Worm (Caenorhabditis elegans) whole organism, L3 larva: ENCODE measurements around the gene ZK757.1.

Experiments used
- R02D3.7 ChIP-seq: fragments of 150-350 bp; optimal IDR thresholded peaks from 2 replicates; lab custom pipeline; 2014; ENCODE audit warnings: missing biosample characterization, missing genetic modification characterization
- ZK546.5 ChIP-seq: sonication (generic microtip); optimal IDR thresholded peaks from 2 replicates; lab custom pipeline; 2017; ENCODE audit warnings: missing biosample characterization, missing genetic modification characterization
- aly-2 ChIP-seq: fragments of 150-350 bp; optimal IDR thresholded peaks from 2 replicates; lab custom pipeline; 2014; ENCODE audit warnings: missing biosample characterization, missing genetic modification characterization
- ama-1 ChIP-seq: fragments of 150-350 bp; optimal IDR thresholded peaks from 2 replicates; lab custom pipeline; 2018
- ceh-16 ChIP-seq: sonication (generic microtip); optimal IDR thresholded peaks from 2 replicates; lab custom pipeline; 2017; ENCODE audit warnings: missing biosample characterization, missing genetic modification characterization
- ceh-28 ChIP-seq: fragments of 150-350 bp; optimal IDR thresholded peaks from 2 replicates; lab custom pipeline; 2014; ENCODE audit warnings: missing biosample characterization, missing genetic modification reagents, missing genetic modification characterization
- ceh-82 ChIP-seq: fragments of 150-350 bp; optimal IDR thresholded peaks from 2 replicates; lab custom pipeline; 2014; ENCODE audit warnings: missing biosample characterization, missing genetic modification characterization
- ceh-9 ChIP-seq: sonication (generic microtip); optimal IDR thresholded peaks from 2 replicates; lab custom pipeline; 2018; ENCODE audit warnings: missing biosample characterization, missing genetic modification characterization
- daf-12 ChIP-seq: fragments of 150-350 bp; optimal IDR thresholded peaks from 2 replicates; lab custom pipeline; 2014; ENCODE audit warnings: missing biosample characterization, missing genetic modification reagents, missing genetic modification characterization
- egl-27 ChIP-seq: sonication (generic microtip); optimal IDR thresholded peaks from 4 replicates; lab custom pipeline; 2017; ENCODE audit warnings: missing biosample characterization, missing genetic modification reagents, missing genetic modification characterization
- egl-5 ChIP-seq: fragments of 150-350 bp; optimal IDR thresholded peaks from 2 replicates; lab custom pipeline; 2017; ENCODE audit warnings: missing biosample characterization, missing genetic modification reagents, missing genetic modification characterization, inconsistent platforms
- elt-1 ChIP-seq: fragments of 150-350 bp; optimal IDR thresholded peaks from 2 replicates; lab custom pipeline; 2014; ENCODE audit warnings: missing biosample characterization, missing genetic modification characterization
- elt-2 ChIP-seq: sonication (generic microtip); optimal IDR thresholded peaks from 2 replicates; lab custom pipeline; 2016; ENCODE audit warnings: missing genetic modification reagents, mild to moderate bottlenecking, missing genetic modification characterization, missing compliant biosample characterization
- elt-3 ChIP-seq, 3 experiments: fragments of 150-350 bp in 1 of 3; sonication (generic microtip) in 2 of 3; optimal IDR thresholded peaks; 2 replicates in 2 of 3; 4 replicates in 1 of 3; lab custom pipeline; 2014 to 2017; ENCODE audit warnings: missing biosample characterization in 3 of 3, missing genetic modification characterization in 3 of 3
- eor-1 ChIP-seq, 2 experiments: fragments of 150-350 bp; optimal IDR thresholded peaks; 2 replicates each; lab custom pipeline; 2014 to 2018; ENCODE audit warnings: missing biosample characterization in 2 of 2, missing genetic modification characterization in 2 of 2
- fkh-10 ChIP-seq: sonication (generic microtip); optimal IDR thresholded peaks from 2 replicates; lab custom pipeline; 2017; ENCODE audit warnings: missing biosample characterization, missing genetic modification reagents, missing genetic modification characterization
- fkh-2 ChIP-seq: fragments of 150-350 bp; optimal IDR thresholded peaks from 2 replicates; lab custom pipeline; 2014; ENCODE audit warnings: missing biosample characterization, missing genetic modification reagents, missing genetic modification characterization
- fos-1 ChIP-seq: fragments of 150-350 bp; optimal IDR thresholded peaks from 2 replicates; lab custom pipeline; 2014; ENCODE audit warnings: missing biosample characterization, missing genetic modification characterization
- hmg-11 ChIP-seq: sonication (generic microtip); optimal IDR thresholded peaks from 2 replicates; lab custom pipeline; 2016; ENCODE audit warnings: missing genetic modification characterization, missing compliant biosample characterization
- jun-1 ChIP-seq: fragments of 150-350 bp; optimal IDR thresholded peaks from 2 replicates; lab custom pipeline; 2014; ENCODE audit warnings: missing biosample characterization, missing genetic modification reagents, missing genetic modification characterization
- lin-15B ChIP-seq: fragments of 150-350 bp; optimal IDR thresholded peaks from 2 replicates; lab custom pipeline; 2014; ENCODE audit warnings: missing biosample characterization, missing genetic modification characterization
- lin-39 ChIP-seq: fragments of 150-350 bp; optimal IDR thresholded peaks from 2 replicates; lab custom pipeline; 2018; ENCODE audit warnings: missing biosample characterization, missing genetic modification reagents, missing genetic modification characterization
- lsy-12 ChIP-seq: sonication (generic microtip); optimal IDR thresholded peaks from 2 replicates; lab custom pipeline; 2016; ENCODE audit warnings: mild to moderate bottlenecking, missing genetic modification characterization, missing compliant biosample characterization
- mdl-1 ChIP-seq: fragments of 150-350 bp; optimal IDR thresholded peaks from 2 replicates; lab custom pipeline; 2014; ENCODE audit warnings: missing biosample characterization, missing genetic modification characterization
- mml-1 ChIP-seq: fragments of 150-350 bp; sonication (generic microtip); optimal IDR thresholded peaks from 3 replicates; lab custom pipeline; 2014; ENCODE audit warnings: missing biosample characterization, missing genetic modification characterization
- nfya-1 ChIP-seq: sonication (generic microtip); optimal IDR thresholded peaks from 2 replicates; lab custom pipeline; 2017; ENCODE audit warnings: missing genetic modification characterization, mild to moderate bottlenecking, missing compliant biosample characterization, antibody characterized with exemption, moderate library complexity; ENCODE audit not compliant: insufficient read depth
- nhr-11 ChIP-seq: fragments of 150-350 bp; optimal IDR thresholded peaks from 2 replicates; lab custom pipeline; 2014; ENCODE audit warnings: missing biosample characterization, missing genetic modification characterization
- nhr-12 ChIP-seq: fragments of 150-350 bp; optimal IDR thresholded peaks from 2 replicates; lab custom pipeline; 2014; ENCODE audit warnings: missing biosample characterization, missing genetic modification characterization
- nhr-23 ChIP-seq: fragments of 150-350 bp; optimal IDR thresholded peaks from 2 replicates; lab custom pipeline; 2014; ENCODE audit warnings: missing biosample characterization, missing genetic modification reagents, missing genetic modification characterization
- nhr-237 ChIP-seq: fragments of 150-350 bp; optimal IDR thresholded peaks from 2 replicates; lab custom pipeline; 2014; ENCODE audit warnings: missing biosample characterization, missing genetic modification characterization
- nhr-25 ChIP-seq: sonication (generic microtip); optimal IDR thresholded peaks from 2 replicates; lab custom pipeline; 2017; ENCODE audit warnings: missing biosample characterization, missing genetic modification characterization
- nhr-28 ChIP-seq: fragments of 150-350 bp; optimal IDR thresholded peaks from 2 replicates; lab custom pipeline; 2014; ENCODE audit warnings: missing biosample characterization, missing genetic modification characterization
- nhr-43 ChIP-seq: sonication (generic microtip); optimal IDR thresholded peaks from 2 replicates; lab custom pipeline; 2016; ENCODE audit warnings: mild to moderate bottlenecking, missing genetic modification characterization, missing compliant biosample characterization; ENCODE audit not compliant: poor library complexity, severe bottlenecking
- nhr-67 ChIP-seq: fragments of 150-350 bp; optimal IDR thresholded peaks from 2 replicates; lab custom pipeline; 2014; ENCODE audit warnings: missing biosample characterization, missing genetic modification characterization
- nhr-76 ChIP-seq: fragments of 150-350 bp; sonication (generic microtip); optimal IDR thresholded peaks from 5 replicates; lab custom pipeline; 2014; ENCODE audit warnings: missing biosample characterization, missing genetic modification characterization
- nhr-77 ChIP-seq: fragments of 150-350 bp; optimal IDR thresholded peaks from 2 replicates; lab custom pipeline; 2014; ENCODE audit warnings: missing biosample characterization, missing genetic modification characterization
- pha-4 ChIP-seq: fragments of 150-350 bp; optimal IDR thresholded peaks from 2 replicates; lab custom pipeline; 2014; ENCODE audit warnings: missing biosample characterization, missing genetic modification reagents, missing genetic modification characterization
- pqm-1 ChIP-seq: fragments of 150-350 bp; optimal IDR thresholded peaks from 2 replicates; lab custom pipeline; 2017; ENCODE audit warnings: missing biosample characterization, missing genetic modification characterization, inconsistent platforms
- sea-2 ChIP-seq: fragments of 150-350 bp; sonication (generic microtip); optimal IDR thresholded peaks from 4 replicates; lab custom pipeline; 2014; ENCODE audit warnings: missing biosample characterization, missing genetic modification reagents, missing genetic modification characterization
- skn-1 ChIP-seq: fragments of 150-350 bp; optimal IDR thresholded peaks from 2 replicates; lab custom pipeline; 2014; ENCODE audit warnings: missing biosample characterization, missing genetic modification characterization
- snpc-4 ChIP-seq: fragments of 150-350 bp; optimal IDR thresholded peaks from 2 replicates; lab custom pipeline; 2014; ENCODE audit warnings: missing biosample characterization, missing genetic modification characterization
- tbx-2 ChIP-seq: sonication (generic microtip); optimal IDR thresholded peaks from 2 replicates; lab custom pipeline; 2016; ENCODE audit warnings: mild to moderate bottlenecking, missing genetic modification characterization, missing compliant biosample characterization
- unc-39 ChIP-seq: sonication (generic microtip); optimal IDR thresholded peaks from 4 replicates; lab custom pipeline; 2017; ENCODE audit warnings: missing biosample characterization, missing genetic modification characterization
- unc-62 ChIP-seq: fragments of 150-350 bp; sonication (generic microtip); optimal IDR thresholded peaks from 4 replicates; lab custom pipeline; 2014; ENCODE audit warnings: missing biosample characterization, missing genetic modification reagents, missing genetic modification characterization
- zag-1 ChIP-seq: fragments of 150-350 bp; optimal IDR thresholded peaks from 2 replicates; lab custom pipeline; 2014; ENCODE audit warnings: missing biosample characterization, missing genetic modification characterization
- ztf-11 ChIP-seq: fragments of 150-350 bp; optimal IDR thresholded peaks from 2 replicates; lab custom pipeline; 2014; ENCODE audit warnings: missing biosample characterization, missing genetic modification characterization
- ztf-4 ChIP-seq: fragments of 150-350 bp; optimal IDR thresholded peaks from 2 replicates; lab custom pipeline; 2014; ENCODE audit warnings: missing biosample characterization, missing genetic modification characterization

The ZK757.1 gene

ce11 chrIII:9827163-9827951, 43.6 kb downstream of the ZK757.1 start, which contains the start of the genes ZK632.10 and ZK632.11 (continued):
- peak; percentile 13 for TF ChIP-seq skn-1 (tag; lab: Kevin White, UChicago)
- peak; percentile 99 for TF ChIP-seq pha-4 (tag; lab: Kevin White, UChicago)
- peak; percentile 34 for TF ChIP-seq nhr-23
- TF ChIP-seq ceh-9 = no peak
- peak; percentile 41 for TF ChIP-seq hmg-11 (tag; lab: Kevin White, UChicago)
- TF ChIP-seq egl-5 = peak; percentile 1
- TF ChIP-seq ceh-28 (tag; lab: Kevin White, UChicago) = peak; percentile 50
- peak; percentile 57 for TF ChIP-seq lin-15B (tag; lab: Kevin White, UChicago)
- no peak for TF ChIP-seq R02D3.7 (tag; lab: Kevin White, UChicago)
- TF ChIP-seq nhr-77 (tag; lab: Kevin White, UChicago) = no peak

- TF ChIP-seq lin-15B (tag; lab: Kevin White, UChicago) (peak; percentile 11), nhr-237 (tag; lab: Kevin White, UChicago) (no peak), elt-3 (tag; optimal IDR thresholded peaks at IDR 0.05; lab: Kevin White, UChicago) (no peak), R02D3.7 (tag; lab: Kevin White, UChicago) (no peak), unc-39 (tag; lab: Kevin White, UChicago) (no peak), pha-4 (tag; lab: Kevin White, UChicago) (peak; percentile 89), ceh-9 (no peak), tbx-2 (tag; lab: Kevin White, UChicago) (no peak), eor-1 (tag; optimal IDR thresholded peaks at IDR 0.05; lab: Kevin White, UChicago) (no peak), nhr-12 (no peak), nhr-77 (tag; lab: Kevin White, UChicago) (no peak), ceh-28 (tag; lab: Kevin White, UChicago) (no peak), nhr-25 (tag; lab: Kevin White, UChicago) (no peak), ztf-4 (tag; lab: Kevin White, UChicago) (no peak), ceh-16 (tag; lab: Kevin White, UChicago) (no peak), snpc-4 (tag; lab: Kevin White, UChicago) (peak; percentile 16), egl-27 (tag; lab: Kevin White, UChicago) (no peak), elt-2 (peak; percentile 27), daf-12 (tag; lab: Kevin White, UChicago) (no peak), mdl-1 (tag; lab: Kevin White, UChicago) (no peak), ama-1 (lab: Kevin White, UChicago) (peak; percentile 93), mml-1 (tag; lab: Kevin White, UChicago) (no peak), ztf-11 (tag; lab: Kevin White, UChicago) (no peak), fos-1 (tag; lab: Kevin White, UChicago) (no peak), hmg-11 (tag; lab: Kevin White, UChicago) (peak; percentile 2), zag-1 (tag; lab: Kevin White, UChicago) (no peak), fkh-10 (GFP tag; lab: Kevin White, UChicago) (no peak), sea-2 (GFP tag; lab: Kevin White, UChicago) (no peak), nhr-28 (tag; lab: Kevin White, UChicago) (no peak), nhr-43 (tag; lab: Kevin White, UChicago) (peak; percentile 11), elt-1 (tag; lab: Kevin White, UChicago) (no peak), nhr-76 (tag; lab: Kevin White, UChicago) (no peak), nhr-67 (tag; lab: Kevin White, UChicago) (no peak), aly-2 (tag; lab: Kevin White, UChicago) (no peak), nfya-1 (tag; lab: Kevin White, UChicago) (peak; percentile 56), pqm-1 (tag; lab: Kevin White, UChicago) (peak; percentile 7), nhr-23 (no peak), ZK546.5 (tag; lab: Kevin White, UChicago) (no peak), nhr-11 (no peak), lsy-12 (tag; lab: Kevin White, UChicago) (peak; percentile 28), fkh-2 (tag; lab: Kevin White, UChicago) (no peak), egl-5 (no peak), unc-62 (GFP tag; lab: Kevin White, UChicago) (no peak), skn-1 (tag; lab: Kevin White, UChicago) (peak; percentile 3), ceh-82 (tag; lab: Kevin White, UChicago) (no peak), jun-1 (peak; percentile 62), lin-39 (tag; lab: Kevin White, UChicago) (peak; percentile 36)
Measured at ce11 chrIII:9826005-9826404, 44.9 kb downstream of the ZK757.1 start.
